Worm (Caenorhabditis elegans) whole organism, L3 larva: ENCODE results near the gene gldi-3.

Source experiments
- ZK546.5 ChIP-seq: sonication (generic microtip); optimal IDR thresholded peaks from 2 replicates; lab custom pipeline; 2017; ENCODE audit warnings: missing biosample characterization, missing genetic modification characterization
- jun-1 ChIP-seq: fragments of 150-350 bp; optimal IDR thresholded peaks from 2 replicates; lab custom pipeline; 2014; ENCODE audit warnings: missing biosample characterization, missing genetic modification reagents, missing genetic modification characterization
- mdl-1 ChIP-seq: fragments of 150-350 bp; optimal IDR thresholded peaks from 2 replicates; lab custom pipeline; 2014; ENCODE audit warnings: missing biosample characterization, missing genetic modification characterization
- nhr-25 ChIP-seq: sonication (generic microtip); optimal IDR thresholded peaks from 2 replicates; lab custom pipeline; 2017; ENCODE audit warnings: missing biosample characterization, missing genetic modification characterization
- pha-4 ChIP-seq: fragments of 150-350 bp; optimal IDR thresholded peaks from 2 replicates; lab custom pipeline; 2014; ENCODE audit warnings: missing biosample characterization, missing genetic modification reagents, missing genetic modification characterization
- sea-2 ChIP-seq: fragments of 150-350 bp; sonication (generic microtip); optimal IDR thresholded peaks from 4 replicates; lab custom pipeline; 2014; ENCODE audit warnings: missing biosample characterization, missing genetic modification reagents, missing genetic modification characterization
- snpc-4 ChIP-seq: fragments of 150-350 bp; optimal IDR thresholded peaks from 2 replicates; lab custom pipeline; 2014; ENCODE audit warnings: missing biosample characterization, missing genetic modification characterization
- zag-1 ChIP-seq: fragments of 150-350 bp; optimal IDR thresholded peaks from 2 replicates; lab custom pipeline; 2014; ENCODE audit warnings: missing biosample characterization, missing genetic modification characterization
- ztf-11 ChIP-seq: fragments of 150-350 bp; optimal IDR thresholded peaks from 2 replicates; lab custom pipeline; 2014; ENCODE audit warnings: missing biosample characterization, missing genetic modification characterization

DNA sequence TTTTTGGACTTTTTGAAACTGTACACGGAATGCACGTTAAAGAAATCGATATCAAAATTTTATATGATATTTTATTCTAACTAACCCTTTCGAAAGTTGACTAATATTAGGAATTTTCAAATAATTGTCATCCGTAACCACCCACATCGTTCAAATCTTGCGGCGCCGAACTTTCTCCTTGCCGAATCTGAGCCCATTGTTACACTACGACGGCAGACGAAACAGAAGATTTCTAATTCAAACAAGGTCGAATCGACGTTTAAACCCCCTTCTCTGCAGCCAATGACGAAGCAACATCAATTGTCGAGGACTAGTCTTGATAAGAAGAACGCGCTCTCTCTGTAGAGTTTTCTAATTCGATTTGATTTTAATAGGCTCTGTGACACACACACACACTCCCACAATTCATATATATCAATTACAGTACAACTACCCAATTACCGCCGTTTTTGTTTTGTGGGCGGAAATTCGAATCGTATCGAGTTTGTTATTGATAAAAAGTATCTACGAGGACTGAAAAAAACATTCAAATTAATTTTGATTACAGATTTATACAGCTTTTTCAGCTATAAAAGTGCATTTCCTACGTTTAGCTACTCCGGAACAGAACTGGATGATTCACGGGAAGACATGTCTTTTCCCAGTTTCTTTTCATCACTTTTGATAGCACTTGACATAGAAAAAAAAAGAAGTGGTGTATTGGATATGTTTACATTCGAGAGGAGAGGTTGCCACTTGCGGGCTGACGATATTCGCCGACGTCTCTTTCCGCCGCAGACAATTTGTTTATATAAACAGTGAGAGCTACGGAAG, 4.7 kb upstream of the gldi-3 start:
- no peak for TF ChIP-seq mdl-1 (tag; lab: Kevin White, UChicago)
- no peak for TF ChIP-seq ztf-11
- peak; percentile 19 for TF ChIP-seq nhr-25 (tag; lab: Kevin White, UChicago)
- TF ChIP-seq ZK546.5 (tag; lab: Kevin White, UChicago) = no peak
- TF ChIP-seq jun-1 (tag; lab: Kevin White, UChicago) = no peak
- TF ChIP-seq zag-1 = no peak
- no peak for TF ChIP-seq sea-2 (GFP tag; lab: Kevin White, UChicago)
- TF ChIP-seq pha-4 (tag; lab: Kevin White, UChicago) = peak; percentile 71
- no peak for TF ChIP-seq snpc-4 (tag; lab: Kevin White, UChicago)
